Fruit fly (Drosophila melanogaster) whole organism, wandering third instar larva: ENCODE measurements around the gene NijC.

ENCODE experiments used
- Mio ChIP-seq: sonication (Bioruptor generic); optimal IDR thresholded peaks from 2 replicates; lab custom pipeline; 2016; ENCODE audit warnings: missing biosample characterization, missing genetic modification characterization
- jim ChIP-seq: fragments of 175-275, 200-325 bp; sonication (Bioruptor generic); optimal IDR thresholded peaks from 2 replicates; lab custom pipeline; 2016; ENCODE audit warnings: missing biosample characterization, mild to moderate bottlenecking, missing genetic modification characterization
- pan ChIP-seq: fragments of >200 bp; optimal IDR thresholded peaks from 2 replicates; lab custom pipeline; 2017
- rgr ChIP-seq: fragments of 200-800 bp; sonication (Bioruptor generic); optimal IDR thresholded peaks from 3 replicates; lab custom pipeline; 2016; ENCODE audit warnings: missing biosample characterization, mild to moderate bottlenecking, missing genetic modification characterization

DNA sequence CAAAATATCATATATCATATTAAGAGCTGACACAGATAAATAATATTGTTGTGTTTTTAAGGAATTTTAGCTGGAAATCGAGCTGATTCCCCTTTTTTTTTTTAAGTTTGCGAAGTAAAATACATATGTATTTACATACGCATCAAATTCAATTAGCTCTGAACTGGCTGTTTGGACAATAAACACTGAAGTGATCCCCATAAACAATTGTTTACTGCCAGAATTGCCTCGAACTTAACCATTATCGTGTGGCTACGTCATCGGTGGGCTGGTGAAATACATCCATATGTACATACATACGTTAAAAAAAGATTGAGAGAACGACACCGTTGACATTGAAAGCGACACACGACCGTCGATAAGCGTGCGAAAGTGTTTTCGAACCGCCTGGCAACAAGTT lies 21.3 kb downstream of the NijC start:
- no peak for TF ChIP-seq Mio (GFP tag; lab: Kevin White, UChicago)
- TF ChIP-seq rgr (GFP tag; lab: Kevin White, UChicago) = no peak
- TF ChIP-seq jim (GFP tag; lab: Kevin White, UChicago) = no peak
- TF ChIP-seq pan = no peak
